Fruit fly (Drosophila melanogaster) whole organism, pupa: Measurements from ENCODE around the gene CG7320.

Experiments
- CG10348 ChIP-seq: fragments of 200-800 bp; sonication (Bioruptor generic); IDR thresholded peaks from 2 replicates; pipeline ENCODE4 v1.3.6; 2022; ENCODE audit warnings: missing biosample characterization, missing genetic modification characterization
- CG15710 ChIP-seq: fragments of 200-800 bp; sonication (Bioruptor generic); optimal IDR thresholded peaks from 2 replicates; lab custom pipeline; 2018; ENCODE audit warnings: missing biosample characterization, mild to moderate bottlenecking, missing genetic modification characterization, moderate library complexity
- CG17806 ChIP-seq: fragments of 200-800 bp; sonication (Bioruptor generic); optimal IDR thresholded peaks from 2 replicates; lab custom pipeline; 2018; ENCODE audit warnings: missing biosample characterization, mild to moderate bottlenecking, missing genetic modification characterization, moderate library complexity
- CG34367 ChIP-seq: fragments of 200-800 bp; sonication (Bioruptor generic); optimal IDR thresholded peaks from 2 replicates; lab custom pipeline; 2018; ENCODE audit warnings: missing biosample characterization, mild to moderate bottlenecking, missing genetic modification characterization
- CG4496 ChIP-seq: fragments of 200-800 bp; sonication (Bioruptor generic); IDR thresholded peaks from 3 replicates; pipeline ENCODE4 v1.3.6; 2022; ENCODE audit warnings: missing biosample characterization, missing genetic modification characterization
- EcR ChIP-seq: fragments of 200-800 bp; sonication (Bioruptor generic); optimal IDR thresholded peaks from 3 replicates; lab custom pipeline; 2019; ENCODE audit warnings: missing biosample characterization, missing genetic modification characterization, mild to moderate bottlenecking, moderate library complexity, missing genetic modification reagents
- Ets98B ChIP-seq: fragments of 200-800 bp; sonication (Bioruptor generic); IDR thresholded peaks from 2 replicates; pipeline ENCODE4 v1.3.6; 2022; ENCODE audit warnings: missing biosample characterization, missing genetic modification characterization
- Pif1B ChIP-seq: fragments of 200-800 bp; sonication (Bioruptor generic); optimal IDR thresholded peaks from 3 replicates; lab custom pipeline; 2016; ENCODE audit warnings: missing biosample characterization, missing genetic modification characterization
- fd96Ca ChIP-seq: fragments of 200-800 bp; sonication (Bioruptor generic); IDR thresholded peaks from 3 replicates; pipeline ENCODE4 v1.3.6; 2022; ENCODE audit warnings: missing biosample characterization, missing genetic modification characterization

- TF ChIP-seq CG4496 (no peak), CG34367 (tag; lab: Kevin White, UChicago) (peak; percentile 52), fd96Ca (GFP tag; lab: Robert Waterston, UW) (no peak), EcR (GFP tag; lab: Kevin White, UChicago) (no peak), Ets98B (GFP tag; lab: Robert Waterston, UW) (no peak), CG17806 (tag; lab: Kevin White, UChicago) (peak; percentile 55), CG10348 (GFP tag; lab: Robert Waterston, UW) (no peak), CG15710 (tag; lab: Kevin White, UChicago) (peak; percentile 56), Pif1B (GFP tag; lab: Kevin White, UChicago) (peak; percentile 52)
Measured at dm6 chr3L:18240986-18241625, 39.8 kb downstream of the CG7320 start.
